Fruit fly (Drosophila melanogaster): ENCODE data around the gene ntc.

DNA sequence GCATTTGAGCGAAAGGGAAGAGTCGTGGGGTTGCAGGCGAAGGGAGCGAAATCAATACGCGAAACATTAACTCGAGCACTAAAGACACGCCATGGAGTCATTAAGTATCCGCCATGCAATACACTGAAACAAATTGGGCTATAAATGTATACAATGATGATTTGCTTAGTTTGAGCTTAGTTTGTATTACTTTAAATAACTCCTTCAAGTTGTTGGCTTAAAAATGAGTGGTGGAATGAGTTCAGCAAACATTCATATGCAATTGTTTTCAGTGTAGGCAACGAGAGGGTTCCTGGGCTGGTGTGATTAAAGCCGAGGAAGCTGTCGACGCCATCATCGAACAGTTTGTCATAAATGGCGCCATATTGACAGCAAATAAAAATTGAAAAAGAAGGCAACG, 8.6 kb downstream of the ntc start:
- TF ChIP-seq dan (GFP tag; IDR thresholded peaks at IDR 0.05) (no peak), gt (GFP tag; IDR thresholded peaks at IDR 0.05) (no peak)
